Worm (Caenorhabditis elegans): Measurements from ENCODE around the gene srw-68.

The srw-68 gene

DNA sequence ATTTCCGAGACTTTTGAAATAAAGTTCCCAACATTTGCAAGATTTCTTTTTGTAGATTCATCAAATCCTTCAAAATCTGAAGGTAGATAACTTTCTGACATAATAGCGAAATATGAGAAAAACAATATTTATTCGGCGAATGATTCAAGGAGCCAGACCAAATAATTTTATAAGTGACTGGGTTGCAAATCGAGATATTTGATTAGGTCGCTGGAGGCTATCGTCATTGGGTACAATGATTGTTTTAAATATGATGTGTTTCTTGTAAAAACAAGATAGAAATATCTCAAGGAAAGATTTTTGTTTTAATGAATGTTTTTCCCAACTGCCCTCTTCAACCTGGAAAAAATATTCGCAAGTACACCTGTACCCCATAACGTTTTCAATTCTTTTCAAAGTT is 2.4 kb upstream of the srw-68 start, which contains the start of gene srw-69:
Gene srw-69 (minus strand): TSS at position 101 of the 400 bp plus-strand sequence.
- TF ChIP-seq pha-4 (tag; optimal IDR thresholded peaks at IDR 0.05) (no peak), ceh-39 (tag; optimal IDR thresholded peaks at IDR 0.05) (no peak), ztf-11 (tag; optimal IDR thresholded peaks at IDR 0.05) (no peak), sem-2 (GFP tag; optimal IDR thresholded peaks at IDR 0.05) (no peak), ces-1 (GFP tag; optimal IDR thresholded peaks at IDR 0.05) (no peak), ham-2 (GFP tag; optimal IDR thresholded peaks at IDR 0.05) (no peak), elt-1 (tag; optimal IDR thresholded peaks at IDR 0.05; ENCODE audit: borderline replicate concordance, insufficient read depth) (no peak), mep-1 (tag; optimal IDR thresholded peaks at IDR 0.05) (no peak), drap-1 (GFP tag; optimal IDR thresholded peaks at IDR 0.05) (no peak), blmp-1 (tag; optimal IDR thresholded peaks at IDR 0.05) (no peak), cnd-1 (tag; optimal IDR thresholded peaks at IDR 0.05) (no peak), snpc-4 (tag; optimal IDR thresholded peaks at IDR 0.05) (no peak)

DNA sequence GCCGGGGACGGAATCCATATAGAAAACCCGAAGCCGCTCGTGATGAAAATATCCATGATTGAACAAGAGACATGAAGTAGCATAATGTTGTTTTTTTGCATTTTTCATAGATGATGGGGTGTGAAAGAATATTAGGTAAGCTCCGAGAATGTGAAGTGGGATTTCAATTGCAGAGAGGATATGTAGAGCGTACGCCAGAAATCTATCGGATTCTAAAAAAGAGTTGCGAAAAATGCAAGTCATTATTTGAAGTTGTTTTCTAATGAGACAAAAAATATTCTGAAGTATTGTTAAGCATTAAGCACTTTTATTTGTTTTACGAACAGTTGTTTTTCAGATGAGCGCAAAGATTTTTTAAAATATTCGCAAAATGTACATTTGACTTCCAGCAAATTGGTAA is 2.2 kb downstream of the srw-68 start, which contains the start of gene F18E3.10:
Gene F18E3.10 (minus strand): TSS at position 101 of the 400 bp plus-strand sequence.
- TF ChIP-seq bed-3 (GFP tag; optimal IDR thresholded peaks at IDR 0.05) = no peak
- no peak for TF ChIP-seq pha-4 (tag; optimal IDR thresholded peaks at IDR 0.05)
- TF ChIP-seq ces-1 (GFP tag; optimal IDR thresholded peaks at IDR 0.05) = no peak
- TF ChIP-seq hlh-1 (tag; optimal IDR thresholded peaks at IDR 0.05) = no peak
- TF ChIP-seq nhr-12 (tag; optimal IDR thresholded peaks at IDR 0.05) = no peak
- TF ChIP-seq mab-5 (tag; optimal IDR thresholded peaks at IDR 0.05) = no peak
- no peak for TF ChIP-seq elt-3 (tag; optimal IDR thresholded peaks at IDR 0.05)

DNA sequence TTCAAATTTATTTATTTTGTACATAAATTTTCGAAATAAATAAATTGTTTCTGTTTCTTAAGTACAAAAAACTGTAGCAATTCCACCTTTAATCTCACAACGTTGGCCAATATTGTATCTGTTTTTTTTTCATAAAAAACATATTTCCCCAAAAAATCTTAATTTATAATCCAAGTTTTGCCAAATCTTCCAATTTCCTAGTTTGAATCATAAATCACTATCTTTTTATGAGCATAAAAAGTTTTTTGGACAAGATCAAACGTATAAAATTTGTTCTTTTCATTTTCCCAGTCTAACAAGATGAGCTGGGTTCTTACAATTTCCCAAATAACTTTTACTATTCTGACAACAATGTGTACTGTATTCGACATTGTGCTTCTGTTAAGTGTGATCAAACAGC is 6.3 kb downstream of the srw-68 start, which contains the start of gene srxa-4:
Gene srxa-4 (plus strand): TSS at position 301 of the 400 bp plus-strand sequence.
- no peak for TF ChIP-seq elt-1 (tag; optimal IDR thresholded peaks at IDR 0.05; ENCODE audit: borderline replicate concordance, insufficient read depth)
- TF ChIP-seq tbx-8 (GFP tag; optimal IDR thresholded peaks at IDR 0.05) = no peak
- TF ChIP-seq unc-62 (GFP tag; optimal IDR thresholded peaks at IDR 0.05) = no peak
- no peak for TF ChIP-seq pha-4 (tag; optimal IDR thresholded peaks at IDR 0.05)
- TF ChIP-seq lin-32 (GFP tag; optimal IDR thresholded peaks at IDR 0.05) = no peak
- TF ChIP-seq snpc-4 (tag; optimal IDR thresholded peaks at IDR 0.05) = no peak
- no peak for TF ChIP-seq cnd-1 (tag; optimal IDR thresholded peaks at IDR 0.05)
- no peak for TF ChIP-seq nhr-2 (tag; optimal IDR thresholded peaks at IDR 0.05)
- no peak for TF ChIP-seq ztf-11 (tag; optimal IDR thresholded peaks at IDR 0.05)
- no peak for TF ChIP-seq unc-120 (tag; optimal IDR thresholded peaks at IDR 0.05; ENCODE audit: poor library complexity, severe bottlenecking)
- no peak for TF ChIP-seq mab-5 (tag; optimal IDR thresholded peaks at IDR 0.05)
- TF ChIP-seq nhr-76 (tag; optimal IDR thresholded peaks at IDR 0.05) = no peak
- TF ChIP-seq zip-8 (tag; optimal IDR thresholded peaks at IDR 0.05) = no peak
- TF ChIP-seq sptf-1 (tag; optimal IDR thresholded peaks at IDR 0.05) = no peak
- no peak for TF ChIP-seq elt-3 (tag; optimal IDR thresholded peaks at IDR 0.05)
- no peak for TF ChIP-seq ceh-43 (GFP tag; optimal IDR thresholded peaks at IDR 0.05)
- TF ChIP-seq ces-1 (GFP tag; optimal IDR thresholded peaks at IDR 0.05) = no peak

DNA sequence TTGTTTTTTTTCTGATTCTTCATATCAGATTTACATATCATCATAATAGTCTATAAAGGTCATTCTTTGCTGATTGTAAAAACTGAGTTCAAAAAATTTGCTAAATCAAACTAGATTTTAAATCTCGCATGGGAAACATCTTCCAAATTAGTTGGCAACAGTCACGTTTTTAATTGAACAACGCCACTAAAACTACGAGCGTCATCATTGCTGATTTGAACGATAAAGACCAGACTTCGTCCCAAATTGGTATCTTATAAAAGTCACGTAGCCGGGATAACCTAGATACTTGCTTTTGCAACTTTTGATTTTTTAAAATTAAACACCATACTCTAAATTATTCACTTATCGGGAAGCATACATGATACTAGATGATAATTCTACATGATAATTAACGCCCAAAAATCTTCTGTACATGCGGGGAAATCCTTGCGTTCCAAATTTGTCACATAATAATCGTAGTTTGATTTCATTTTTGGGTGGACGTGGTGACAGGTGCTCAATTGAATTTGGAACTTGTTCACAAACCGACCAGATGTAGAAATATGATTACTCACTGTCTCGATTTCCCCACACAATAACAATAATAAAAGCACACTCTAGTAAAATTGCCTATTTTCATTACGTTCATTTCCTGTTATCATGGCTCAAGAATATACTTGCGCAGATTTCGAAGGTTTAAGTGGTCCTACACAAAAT is 9.3 kb downstream of the srw-68 start, which contains the start of gene srw-67:
Gene srw-67 (plus strand): TSS at position 643 of the 699 bp plus-strand sequence.
- TF ChIP-seq ztf-11 (tag; optimal IDR thresholded peaks at IDR 0.05) (no peak), unc-120 (tag; optimal IDR thresholded peaks at IDR 0.05; ENCODE audit: poor library complexity, severe bottlenecking) (no peak), ceh-39 (tag; optimal IDR thresholded peaks at IDR 0.05) (no peak), lsy-2 (tag; optimal IDR thresholded peaks at IDR 0.05) (no peak), drap-1 (GFP tag; optimal IDR thresholded peaks at IDR 0.05) (no peak)

DNA sequence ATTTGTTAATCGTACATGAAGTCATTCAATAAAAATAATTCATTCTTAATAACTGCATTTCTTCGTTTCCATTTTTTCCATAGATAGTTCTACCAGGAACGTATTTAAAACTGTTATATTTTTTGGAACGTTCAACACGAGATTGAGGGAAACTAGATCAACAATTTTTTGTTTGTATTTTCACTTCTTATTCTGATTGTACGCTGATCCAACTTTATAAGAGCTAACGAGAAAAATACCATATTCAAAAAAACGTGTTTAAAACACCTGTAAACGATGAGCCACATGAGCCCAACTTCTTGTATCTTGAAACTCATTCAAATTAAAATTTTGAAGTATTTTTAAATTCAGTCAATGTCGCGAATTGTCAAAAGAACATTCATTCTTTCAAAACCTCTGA is 9.9 kb downstream of the srw-68 start:
- TF ChIP-seq ceh-43 (GFP tag; optimal IDR thresholded peaks at IDR 0.05) (no peak), unc-62 (GFP tag; optimal IDR thresholded peaks at IDR 0.05) (no peak), nhr-28 (tag; optimal IDR thresholded peaks at IDR 0.05) (no peak), unc-39 (tag; optimal IDR thresholded peaks at IDR 0.05) (no peak), unc-120 (tag; optimal IDR thresholded peaks at IDR 0.05; ENCODE audit: poor library complexity, severe bottlenecking) (no peak)

All from whole organism, mixed stage, embryonic.